Fruit fly (Drosophila melanogaster) S2 (cell line): ENCODE data around the gene fok.
A peak's percentile ranks its signal among the peaks of the same experiment; 100 is the strongest.

Experiments used
- CG8478 ChIP-seq: fragments of >200 bp; optimal IDR thresholded peaks from 2 replicates; lab custom pipeline; 2018
- CTCF ChIP-seq, 2 experiments: fragments of >200 bp; optimal IDR thresholded peaks; 2 replicates each; lab custom pipeline; 2018

The fok gene

dm6 chr2L:20066233-20066650 is 18.6 kb downstream of the fok start, which contains the start of gene bwa:
Gene bwa (plus strand): TSS chr2L:20066391.
- TF ChIP-seq CG8478 (lab: Kevin White, UChicago): no peak
- peak; percentile 49 to 50 for TF ChIP-seq CTCF (optimal IDR thresholded peaks at IDR 0.05; lab: Kevin White, UChicago)

dm6 chr2L:20065516-20065915 is 19.4 kb downstream of the fok start, which contains the start of gene vls:
Gene vls (minus strand): TSS chr2L:20065679.
- TF ChIP-seq CTCF (optimal IDR thresholded peaks at IDR 0.05; lab: Kevin White, UChicago) (no peak), CG8478 (lab: Kevin White, UChicago) (no peak)

DNA sequence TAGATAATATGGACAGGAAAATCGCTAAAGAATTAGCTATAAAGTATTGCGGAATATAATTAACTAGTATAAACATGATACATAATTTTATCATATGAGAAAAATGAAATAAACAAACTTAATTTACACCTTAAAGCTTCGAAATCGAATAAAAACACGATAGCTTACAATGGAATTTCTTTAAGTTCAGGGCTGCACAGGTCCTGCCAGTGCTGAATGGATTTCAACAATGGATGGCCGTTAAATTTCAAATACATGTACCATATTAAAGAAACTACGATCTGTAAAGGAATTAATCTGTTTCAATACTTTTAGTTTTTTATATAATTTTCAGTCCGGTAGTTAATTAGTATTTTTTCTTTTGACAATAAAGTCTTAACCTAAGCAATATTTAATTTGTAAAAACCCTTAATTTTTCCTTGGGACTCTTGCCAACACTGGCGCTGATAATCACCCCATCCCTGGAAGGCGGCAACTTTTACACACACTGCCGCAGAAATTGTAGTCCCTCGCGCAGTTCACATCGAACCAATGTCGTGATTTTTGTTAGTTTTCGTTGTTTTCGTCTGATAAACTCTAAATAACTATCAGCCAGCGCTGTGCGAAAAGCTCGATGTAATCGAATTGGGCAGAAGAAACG is 23.7 kb downstream of the fok start, which contains the start of the genes barr and lok:
barr (minus strand) TSS at position 353 of the 640 bp plus-strand sequence.
lok (plus strand) TSS at position 405 of the 640 bp plus-strand sequence.
- TF ChIP-seq CTCF (optimal IDR thresholded peaks at IDR 0.05; lab: Kevin White, UChicago) (no peak), CG8478 (lab: Kevin White, UChicago) (no peak)

dm6 chr2L:20057391-20057790 is 27.5 kb downstream of the fok start:
- TF ChIP-seq CG8478 (lab: Kevin White, UChicago) (no peak), CTCF (optimal IDR thresholded peaks at IDR 0.05; lab: Kevin White, UChicago) (no peak)

DNA sequence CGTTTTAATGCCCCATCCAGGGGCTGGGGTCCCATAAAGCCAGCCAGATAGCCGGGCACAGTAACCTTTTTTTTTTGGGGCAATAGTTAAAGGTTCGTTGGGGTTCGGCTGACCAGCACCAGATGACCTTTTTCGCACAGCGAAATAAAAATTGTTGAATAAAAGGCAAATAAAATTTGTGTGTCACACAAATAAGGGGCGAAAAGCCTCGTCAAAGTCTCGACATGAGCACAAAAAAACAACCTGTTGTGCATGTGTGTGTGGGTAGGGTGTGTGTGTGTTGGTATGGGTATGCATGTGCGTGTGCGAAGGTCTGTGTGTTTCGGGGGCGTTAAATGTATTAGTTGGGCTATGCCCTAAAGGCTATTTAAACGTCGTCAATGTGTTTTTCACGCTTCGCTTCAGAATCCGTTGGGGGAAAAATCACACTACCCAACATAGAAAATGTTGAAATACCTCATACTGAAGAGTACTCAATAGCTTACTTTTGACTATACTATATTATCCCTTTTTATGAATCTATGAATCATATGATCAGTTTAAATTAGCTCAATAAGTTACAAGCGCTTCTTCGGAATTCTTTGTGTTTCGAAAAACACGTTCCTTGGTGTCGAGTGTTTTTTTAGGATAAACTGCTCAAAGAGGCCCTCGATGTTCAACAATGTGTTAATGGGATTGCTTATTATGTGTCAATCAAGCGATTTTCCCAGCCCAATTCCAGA is 33.5 kb downstream of the fok start:
- TF ChIP-seq CTCF (optimal IDR thresholded peaks at IDR 0.05; lab: Kevin White, UChicago) (no peak), CG8478 (lab: Kevin White, UChicago) (no peak)
